Worm (Caenorhabditis elegans): ENCODE data around the gene ntl-3.

- TF ChIP-seq fkh-3 (tag; optimal IDR thresholded peaks at IDR 0.05) (no peak), F49E8.2 (tag; optimal IDR thresholded peaks at IDR 0.05; ENCODE audit: insufficient read depth) (no peak), nfyb-1 (GFP tag; IDR thresholded peaks at IDR 0.05) (peak; percentile 38; the same call in 1 of the 2 replicates), repo-1 (tag; optimal IDR thresholded peaks at IDR 0.05) (no peak), nhr-90 (tag; optimal IDR thresholded peaks at IDR 0.05) (no peak), tbp1 (GFP tag; optimal IDR thresholded peaks at IDR 0.05) (peak; percentile 6)
Measured at ce11 chrIII:11834168-11834567, 12.1 kb downstream of the ntl-3 start.

Data from whole organism, young adult.